Worm (Caenorhabditis elegans) whole organism, L2 larva: ENCODE results near the gene cyn-13.

Source experiments
- C34F6.9 ChIP-seq: fragments of 150-350 bp; optimal IDR thresholded peaks from 2 replicates; lab custom pipeline; 2014; ENCODE audit warnings: missing biosample characterization, missing genetic modification characterization
- F13H6.1 ChIP-seq: sonication (generic microtip); optimal IDR thresholded peaks from 2 replicates; lab custom pipeline; 2016; ENCODE audit warnings: missing genetic modification characterization, missing compliant biosample characterization
- ZK546.5 ChIP-seq: sonication (generic microtip); optimal IDR thresholded peaks from 2 replicates; lab custom pipeline; 2017; ENCODE audit warnings: missing biosample characterization, missing genetic modification characterization
- aly-2 ChIP-seq: fragments of 150-350 bp; optimal IDR thresholded peaks from 2 replicates; lab custom pipeline; 2014; ENCODE audit warnings: missing biosample characterization, missing genetic modification characterization
- ceh-16 ChIP-seq: fragments of 150-350 bp; optimal IDR thresholded peaks from 2 replicates; lab custom pipeline; 2014; ENCODE audit warnings: missing biosample characterization, missing genetic modification characterization
- ceh-82 ChIP-seq: fragments of 150-350 bp; optimal IDR thresholded peaks from 2 replicates; lab custom pipeline; 2014; ENCODE audit warnings: missing biosample characterization, missing genetic modification characterization
- crh-2 ChIP-seq: sonication (generic microtip); optimal IDR thresholded peaks from 2 replicates; lab custom pipeline; 2017; ENCODE audit warnings: missing biosample characterization, missing genetic modification characterization
- dmd-4 ChIP-seq: sonication (generic microtip); optimal IDR thresholded peaks from 2 replicates; lab custom pipeline; 2017; ENCODE audit warnings: missing biosample characterization, missing genetic modification characterization
- elt-1 ChIP-seq: fragments of 150-350 bp; optimal IDR thresholded peaks from 2 replicates; lab custom pipeline; 2014; ENCODE audit warnings: missing biosample characterization, missing genetic modification characterization
- elt-3 ChIP-seq: sonication (generic microtip); optimal IDR thresholded peaks from 2 replicates; lab custom pipeline; 2017; ENCODE audit warnings: missing biosample characterization, missing genetic modification characterization
- fos-1 ChIP-seq: fragments of 150-350 bp; optimal IDR thresholded peaks from 2 replicates; lab custom pipeline; 2014; ENCODE audit warnings: missing biosample characterization, missing genetic modification characterization
- gmeb-1 ChIP-seq: fragments of 150-350 bp; optimal IDR thresholded peaks from 2 replicates; lab custom pipeline; 2014; ENCODE audit warnings: missing biosample characterization, missing genetic modification characterization
- lin-11 ChIP-seq: fragments of 150-350 bp; sonication (generic microtip); optimal IDR thresholded peaks from 2 replicates; lab custom pipeline; 2014; ENCODE audit warnings: missing biosample characterization, missing genetic modification characterization, inconsistent platforms, mixed read lengths
- lin-39 ChIP-seq: fragments of 150-350 bp; optimal IDR thresholded peaks from 2 replicates; lab custom pipeline; 2014; ENCODE audit warnings: missing biosample characterization, missing genetic modification reagents, missing genetic modification characterization
- mab-5 ChIP-seq: fragments of 150-350 bp; optimal IDR thresholded peaks from 2 replicates; lab custom pipeline; 2014; ENCODE audit warnings: missing biosample characterization, missing genetic modification characterization
- mdl-1 ChIP-seq, 2 experiments: fragments of 150-350 bp in 1 of 2; sonication (generic microtip) in 1 of 2; optimal IDR thresholded peaks; 2 replicates each; lab custom pipeline; 2017; ENCODE audit warnings: missing biosample characterization in 2 of 2, missing genetic modification characterization in 2 of 2
- nhr-10 ChIP-seq: sonication (generic microtip); optimal IDR thresholded peaks from 2 replicates; lab custom pipeline; 2017; ENCODE audit warnings: missing biosample characterization, missing genetic modification characterization
- nhr-11 ChIP-seq: fragments of 150-350 bp; optimal IDR thresholded peaks from 2 replicates; lab custom pipeline; 2014; ENCODE audit warnings: missing biosample characterization, missing genetic modification characterization
- nhr-21 ChIP-seq: fragments of 150-350 bp; optimal IDR thresholded peaks from 2 replicates; lab custom pipeline; 2014; ENCODE audit warnings: missing biosample characterization, missing genetic modification characterization
- nhr-23 ChIP-seq: fragments of 150-350 bp; optimal IDR thresholded peaks from 2 replicates; lab custom pipeline; 2014; ENCODE audit warnings: missing biosample characterization, missing genetic modification reagents, missing genetic modification characterization
- nhr-6 ChIP-seq: fragments of 150-350 bp; optimal IDR thresholded peaks from 2 replicates; lab custom pipeline; 2014; ENCODE audit warnings: missing biosample characterization, missing genetic modification characterization
- peb-1 ChIP-seq: fragments of 150-350 bp; optimal IDR thresholded peaks from 2 replicates; lab custom pipeline; 2014; ENCODE audit warnings: missing biosample characterization, missing genetic modification characterization
- sem-4 ChIP-seq: fragments of 150-350 bp; optimal IDR thresholded peaks from 2 replicates; lab custom pipeline; 2014; ENCODE audit warnings: missing biosample characterization, missing genetic modification reagents, missing genetic modification characterization
- skn-1 ChIP-seq: sonication (generic microtip); optimal IDR thresholded peaks from 2 replicates; lab custom pipeline; 2017; ENCODE audit warnings: missing biosample characterization, missing genetic modification characterization
- sma-3 ChIP-seq: sonication (generic microtip); optimal IDR thresholded peaks from 2 replicates; lab custom pipeline; 2016; ENCODE audit warnings: missing genetic modification reagents, missing genetic modification characterization, missing compliant biosample characterization
- sma-9 ChIP-seq, 2 experiments: fragments of 150-350 bp in 1 of 2; sonication (generic microtip) in 1 of 2; optimal IDR thresholded peaks; 2 replicates each; lab custom pipeline; 2014 to 2016; ENCODE audit warnings: missing genetic modification characterization in 2 of 2, mild to moderate bottlenecking in 1 of 2, missing biosample characterization in 1 of 2, missing compliant biosample characterization in 1 of 2, missing genetic modification reagents in 1 of 2, moderate library complexity in 1 of 2
- snpc-4 ChIP-seq: fragments of 150-350 bp; optimal IDR thresholded peaks from 2 replicates; lab custom pipeline; 2014; ENCODE audit warnings: missing biosample characterization, missing genetic modification characterization
- unc-39 ChIP-seq: fragments of 150-350 bp; optimal IDR thresholded peaks from 2 replicates; lab custom pipeline; 2014; ENCODE audit warnings: missing biosample characterization, missing genetic modification characterization
- unc-55 ChIP-seq: fragments of 150-350 bp; sonication (generic microtip); optimal IDR thresholded peaks from 3 replicates; lab custom pipeline; 2014; ENCODE audit warnings: missing biosample characterization, missing genetic modification reagents, missing genetic modification characterization
- ztf-1 ChIP-seq: fragments of 200-800 bp; sonication (Bioruptor generic); conservative IDR thresholded peaks from 2 replicates; pipeline ENCODE4 v1.3.6; 2022; ENCODE audit warnings: missing genetic modification characterization, missing compliant biosample characterization
- ztf-11 ChIP-seq: sonication (generic microtip); optimal IDR thresholded peaks from 2 replicates; lab custom pipeline; 2017; ENCODE audit warnings: missing biosample characterization, missing genetic modification characterization
- ztf-4 ChIP-seq: fragments of 150-350 bp; optimal IDR thresholded peaks from 2 replicates; lab custom pipeline; 2014; ENCODE audit warnings: missing biosample characterization, missing genetic modification characterization

The cyn-13 gene

DNA sequence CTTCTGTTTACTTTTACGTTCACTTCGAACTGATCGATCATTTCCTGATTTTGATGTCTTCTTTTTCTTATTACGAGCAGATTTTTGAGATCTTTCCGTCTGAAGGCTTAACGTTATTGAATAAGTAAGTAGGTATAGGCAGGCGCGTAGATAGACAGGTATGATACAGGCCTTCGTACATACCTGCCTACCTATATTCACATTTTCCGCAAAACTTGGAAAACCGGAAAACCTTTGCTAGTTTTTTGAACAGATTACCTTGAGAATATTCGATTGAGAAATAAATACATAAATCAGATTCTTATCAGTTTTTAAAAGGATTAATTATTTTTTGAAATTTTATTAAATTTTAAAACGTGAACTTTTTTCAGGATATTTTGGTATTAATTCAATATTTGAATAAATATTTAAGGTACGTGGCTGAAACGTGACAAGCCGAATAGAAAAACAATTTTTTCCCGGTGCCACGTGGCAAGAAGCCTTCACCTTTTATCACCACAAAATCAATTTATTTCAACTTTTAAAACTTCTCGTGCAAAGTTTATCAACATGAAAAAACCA, 14.7 kb upstream of the cyn-13 start, which contains the start of the genes Y116A8C.37 and Y116A8C.38:
TSS of gene Y116A8C.37 (minus strand) at position 101 of the 561 bp plus-strand sequence.
TSS of gene Y116A8C.38 (plus strand) at position 511 of the 561 bp plus-strand sequence.
- TF ChIP-seq gmeb-1 (tag; lab: Kevin White, UChicago), result no peak
- no peak for TF ChIP-seq sma-3 (GFP tag; lab: Kevin White, UChicago)
- no peak for TF ChIP-seq mdl-1 (tag; optimal IDR thresholded peaks at IDR 0.05; lab: Kevin White, UChicago)
- no peak for TF ChIP-seq lin-39
- no peak for TF ChIP-seq F13H6.1 (tag; lab: Kevin White, UChicago)
- TF ChIP-seq elt-3 (tag; lab: Kevin White, UChicago), result no peak
- TF ChIP-seq ceh-16, result no peak
- no peak for TF ChIP-seq unc-55 (GFP tag; lab: Kevin White, UChicago)
- TF ChIP-seq ceh-82 (tag; lab: Kevin White, UChicago), result no peak
- no peak for TF ChIP-seq nhr-10 (tag; lab: Kevin White, UChicago)

DNA sequence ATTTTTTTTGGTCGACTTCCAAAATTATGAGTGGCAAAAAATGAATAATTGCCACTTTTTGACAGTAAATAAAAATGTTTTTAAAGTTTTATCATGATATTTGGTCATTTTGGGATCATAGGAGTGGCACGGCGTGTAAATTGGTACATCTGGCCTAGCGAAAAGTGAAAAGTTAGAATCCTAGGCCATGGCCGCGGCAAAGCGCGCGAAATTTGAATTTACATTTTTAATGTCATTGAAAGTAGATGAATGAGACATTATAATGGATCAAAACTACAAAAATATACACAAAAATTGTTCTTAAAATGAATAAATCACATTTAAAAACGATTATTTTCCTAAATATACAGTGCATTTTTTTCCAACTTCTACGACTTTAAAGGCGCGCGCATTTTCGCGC, 10.1 kb upstream of the cyn-13 start:
- TF ChIP-seq nhr-11 (tag; lab: Kevin White, UChicago) (no peak), dmd-4 (tag; lab: Kevin White, UChicago) (no peak), peb-1 (tag; lab: Kevin White, UChicago) (no peak), sma-9 (GFP tag; optimal IDR thresholded peaks at IDR 0.05; lab: Kevin White, UChicago) (no peak), sma-9 (tag; optimal IDR thresholded peaks at IDR 0.05; lab: Kevin White, UChicago) (no peak), ceh-82 (tag; lab: Kevin White, UChicago) (no peak), elt-3 (tag; lab: Kevin White, UChicago) (no peak), snpc-4 (no peak), nhr-6 (tag; lab: Kevin White, UChicago) (no peak), sem-4 (tag; lab: Kevin White, UChicago) (no peak), ztf-4 (no peak), skn-1 (tag; lab: Kevin White, UChicago) (no peak)

ce11 chrIV:17125967-17126366, 9.5 kb upstream of the cyn-13 start:
- TF ChIP-seq ztf-4, result no peak
- no peak for TF ChIP-seq crh-2 (tag; lab: Kevin White, UChicago)
- TF ChIP-seq nhr-23 (tag; lab: Kevin White, UChicago), result no peak
- TF ChIP-seq ztf-11 (tag; lab: Kevin White, UChicago), result no peak
- TF ChIP-seq gmeb-1 (tag; lab: Kevin White, UChicago), result no peak
- TF ChIP-seq unc-39 (tag; lab: Kevin White, UChicago), result no peak
- no peak for TF ChIP-seq nhr-21 (tag; lab: Kevin White, UChicago)
- no peak for TF ChIP-seq elt-3 (tag; lab: Kevin White, UChicago)
- no peak for TF ChIP-seq lin-11 (tag; lab: Kevin White, UChicago)
- no peak for TF ChIP-seq lin-39
- TF ChIP-seq unc-55 (GFP tag; lab: Kevin White, UChicago), result no peak
- no peak for TF ChIP-seq ZK546.5 (tag; lab: Kevin White, UChicago)
- TF ChIP-seq fos-1, result no peak

- TF ChIP-seq unc-55 (GFP tag; lab: Kevin White, UChicago), result peak; percentile 55
- no peak for TF ChIP-seq ztf-11 (tag; lab: Kevin White, UChicago)
- peak; percentile 28 for TF ChIP-seq C34F6.9 (tag; lab: Kevin White, UChicago)
- TF ChIP-seq aly-2 (tag; lab: Kevin White, UChicago), result no peak
- no peak for TF ChIP-seq ztf-1
- TF ChIP-seq elt-3 (tag; lab: Kevin White, UChicago), result no peak
- TF ChIP-seq peb-1 (tag; lab: Kevin White, UChicago), result no peak
- no peak for TF ChIP-seq elt-1 (tag; lab: Kevin White, UChicago)
- TF ChIP-seq mab-5 (tag; lab: Kevin White, UChicago), result no peak
Observed at ce11 chrIV:17121058-17121773, 4.8 kb upstream of the cyn-13 start.
